Worm (Caenorhabditis elegans): ENCODE data around the gene T07F8.4.

ce11 chrII:7131871-7132693 lies at the start of gene T07F8.4, which contains the start of gene gld-3:
- TF ChIP-seq egl-27 (tag; optimal IDR thresholded peaks at IDR 0.05) (no peak), grh-1 (GFP tag; IDR thresholded peaks at IDR 0.05) (no peak), hpl-2 (GFP tag; optimal IDR thresholded peaks at IDR 0.05) (no peak), zag-1 (tag; optimal IDR thresholded peaks at IDR 0.05) (no peak), pag-3 (tag; optimal IDR thresholded peaks at IDR 0.05; ENCODE audit: borderline replicate concordance, insufficient read depth) (no peak), skn-1 (tag; optimal IDR thresholded peaks at IDR 0.05) (no peak), unc-62 (GFP tag; optimal IDR thresholded peaks at IDR 0.05) (no peak)

Data from whole organism, L1 larva.